Worm (Caenorhabditis elegans): ENCODE measurements around the gene col-127.

DNA sequence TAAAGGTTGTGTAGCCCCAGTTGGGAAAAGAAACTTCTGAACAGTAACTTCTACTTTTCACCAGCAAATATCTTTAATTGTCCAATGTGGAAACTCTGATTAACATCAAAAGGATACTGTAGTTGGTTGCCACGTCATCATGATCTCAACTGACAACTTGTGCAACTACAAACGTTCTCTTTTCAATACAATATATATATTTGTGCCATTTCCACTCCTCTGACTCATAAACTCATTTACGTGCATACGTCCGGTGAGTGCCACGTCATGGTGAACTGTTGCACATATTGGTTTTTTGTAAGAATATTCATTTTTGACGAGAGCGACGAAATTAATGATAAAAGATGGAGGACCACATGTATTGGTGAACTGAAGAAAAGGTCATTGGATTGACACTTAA lies 41.8 kb upstream of the col-127 start:
- TF ChIP-seq W03F9.2 (tag; optimal IDR thresholded peaks at IDR 0.05) (no peak), dao-5 (tag; optimal IDR thresholded peaks at IDR 0.05) (no peak)

All from whole organism, L4/young adult.